Fruit fly (Drosophila melanogaster): ENCODE measurements around the gene CG33643.

CG33643 gene

DNA sequence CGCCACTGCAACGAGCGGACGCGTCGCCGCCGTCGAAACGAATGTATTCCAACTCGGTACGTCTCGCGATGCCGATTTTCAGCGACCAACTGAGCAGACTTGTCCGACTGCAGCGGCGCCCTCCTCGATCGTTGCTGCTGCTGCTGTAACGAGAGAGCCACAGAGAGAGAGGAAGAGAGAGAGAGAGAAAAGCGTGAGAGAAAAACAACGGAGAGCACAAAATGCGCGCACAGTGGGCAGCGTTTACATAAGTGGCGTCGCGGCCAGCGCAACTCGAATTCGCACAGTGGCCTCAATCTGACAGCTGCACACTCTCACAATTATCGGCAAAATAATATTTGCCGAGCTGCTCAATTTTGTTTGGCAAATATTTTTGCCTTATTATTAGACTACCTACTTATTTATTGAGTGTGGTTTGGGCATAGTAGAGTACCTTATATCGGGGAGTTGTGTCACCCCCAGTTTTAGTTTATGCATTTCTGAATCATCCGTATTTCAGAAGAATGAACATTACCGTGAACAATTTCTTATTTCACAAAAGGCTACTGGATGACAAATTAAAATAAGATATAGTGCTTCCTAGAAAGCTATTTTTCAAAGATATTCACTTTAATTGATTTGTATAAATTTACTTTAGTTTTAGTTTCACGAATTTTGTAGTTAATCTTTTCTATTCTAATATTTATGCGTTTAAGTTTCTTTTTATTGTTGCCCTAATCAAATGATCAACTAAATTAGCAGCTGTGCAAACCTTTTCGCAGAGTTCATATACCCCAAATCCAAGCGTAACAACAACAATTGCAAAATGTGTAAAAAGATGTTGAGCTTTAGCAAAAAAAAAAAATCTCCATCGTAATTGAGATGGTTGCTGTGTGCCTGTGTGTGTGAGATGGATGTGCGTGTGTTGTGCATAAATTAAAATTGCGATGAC is 17.3 kb upstream of the CG33643 start (continued):
- TF ChIP-seq topi (GFP tag; optimal IDR thresholded peaks at IDR 0.05) (peak; percentile 78), fd85E (GFP tag; optimal IDR thresholded peaks at IDR 0.05) (peak; percentile 27), Smox (GFP tag; optimal IDR thresholded peaks at IDR 0.05) (peak; percentile 69), Hr4 (GFP tag; optimal IDR thresholded peaks at IDR 0.05) (peak; percentile 69), CG4318 (GFP tag; optimal IDR thresholded peaks at IDR 0.05) (peak; percentile 60), Hr38 (GFP tag; optimal IDR thresholded peaks at IDR 0.05) (no peak), fd59A (GFP tag; optimal IDR thresholded peaks at IDR 0.05) (peak; percentile 57), CG6854 (GFP tag; optimal IDR thresholded peaks at IDR 0.05) (peak; percentile 72), svp (GFP tag) (peak; percentile 89), Blimp-1 (GFP tag; optimal IDR thresholded peaks at IDR 0.05) (no peak), CG11902 (GFP tag; optimal IDR thresholded peaks at IDR 0.05) (peak; percentile 56), salr (GFP tag; optimal IDR thresholded peaks at IDR 0.05) (peak in 1 of 2 experiments; percentile 69), Ets21C (GFP tag; optimal IDR thresholded peaks at IDR 0.05) (peak; percentile 68), Eip93F (GFP tag; optimal IDR thresholded peaks at IDR 0.05) (no peak), CG1621 (tag; optimal IDR thresholded peaks at IDR 0.05) (peak; percentile 34), fkh (GFP tag; optimal IDR thresholded peaks at IDR 0.05) (peak; percentile 66), CG32006 (GFP tag; optimal IDR thresholded peaks at IDR 0.05) (peak; percentile 84), CG8119 (GFP tag; IDR thresholded peaks at IDR 0.05) (peak; percentile 44; the same call in 2 of the 3 replicates), Eip75B (GFP tag; optimal IDR thresholded peaks at IDR 0.05) (peak; percentile 67), net (GFP tag; optimal IDR thresholded peaks at IDR 0.05) (peak; percentile 58), CG10631 (GFP tag; optimal IDR thresholded peaks at IDR 0.05) (peak; percentile 57), Sox14 (GFP tag; optimal IDR thresholded peaks at IDR 0.05) (peak; percentile 57), CG10669 (GFP tag; optimal IDR thresholded peaks at IDR 0.05) (peak; percentile 42), CG6163 (GFP tag; IDR thresholded peaks at IDR 0.05) (peak; percentile 83), Ets96B (tag; optimal IDR thresholded peaks at IDR 0.05) (peak; percentile 28), CG11294 (GFP tag; IDR thresholded peaks at IDR 0.05) (peak; percentile 21; the same call in 1 of the 2 replicates)

DNA sequence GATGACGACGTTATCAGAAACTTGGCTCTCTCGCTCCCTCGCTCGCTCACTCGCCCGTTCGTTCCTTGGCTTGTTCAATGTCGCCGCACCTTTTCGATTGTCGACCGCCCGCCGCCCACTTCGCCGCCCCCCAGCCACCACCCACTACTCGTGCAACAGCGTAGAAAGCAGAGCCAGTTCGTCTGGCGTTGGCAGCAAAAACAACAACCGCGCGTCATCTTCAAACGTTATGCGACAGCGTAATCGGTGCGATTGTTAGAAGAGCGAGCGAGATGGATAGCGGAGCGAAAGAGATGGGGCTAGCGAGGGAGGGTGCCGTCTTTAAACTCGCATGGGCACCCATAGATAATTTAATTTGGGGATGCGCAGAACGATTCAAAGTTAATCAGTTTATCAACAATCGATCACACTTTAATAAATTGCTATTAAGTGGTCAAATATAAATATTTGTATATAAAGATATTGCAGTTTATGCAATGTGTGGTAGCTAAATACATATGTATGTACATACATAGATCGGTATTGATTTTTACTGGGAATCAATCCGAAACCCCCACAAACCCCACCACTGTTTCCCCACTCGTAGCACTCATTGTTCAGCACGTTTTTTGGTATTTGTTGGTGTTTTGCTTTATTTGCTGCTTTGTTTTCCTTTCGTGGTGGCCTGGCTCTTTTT is 16.5 kb upstream of the CG33643 start:
- TF ChIP-seq CG11762 (GFP tag; optimal IDR thresholded peaks at IDR 0.05; ENCODE audit: insufficient read depth) (peak; percentile 47), pdm3 (GFP tag; optimal IDR thresholded peaks at IDR 0.05) (peak; percentile 68), Met (GFP tag; optimal IDR thresholded peaks at IDR 0.05) (peak; percentile 87), Blimp-1 (GFP tag; optimal IDR thresholded peaks at IDR 0.05) (peak; percentile 6), CG4318 (GFP tag; optimal IDR thresholded peaks at IDR 0.05) (peak; percentile 75), CG3032 (tag; optimal IDR thresholded peaks at IDR 0.05) (no peak), Smox (GFP tag; optimal IDR thresholded peaks at IDR 0.05) (peak; percentile 84), Eip93F (GFP tag; optimal IDR thresholded peaks at IDR 0.05) (peak; percentile 69), acj6 (GFP tag; optimal IDR thresholded peaks at IDR 0.05) (peak; percentile 74), Eip78C (GFP tag) (peak; percentile 75), vri (GFP tag; optimal IDR thresholded peaks at IDR 0.05) (peak; percentile 95), CG6854 (GFP tag; optimal IDR thresholded peaks at IDR 0.05) (peak; percentile 39), CG6276 (GFP tag; optimal IDR thresholded peaks at IDR 0.05) (peak; percentile 0), esn (GFP tag; optimal IDR thresholded peaks at IDR 0.05) (peak; percentile 83), Ets96B (tag; optimal IDR thresholded peaks at IDR 0.05) (no peak), CG7368 (GFP tag; optimal IDR thresholded peaks at IDR 0.05) (peak; percentile 22), achi (GFP tag; optimal IDR thresholded peaks at IDR 0.05) (peak; percentile 61), Hr4 (GFP tag; optimal IDR thresholded peaks at IDR 0.05) (peak; percentile 68), CG34406 (GFP tag; optimal IDR thresholded peaks at IDR 0.05) (peak; percentile 55), lz (GFP tag; optimal IDR thresholded peaks at IDR 0.05) (peak; percentile 87), CG32006 (GFP tag; optimal IDR thresholded peaks at IDR 0.05) (peak; percentile 83), Hr39 (GFP tag; optimal IDR thresholded peaks at IDR 0.05) (peak; percentile 62), CG15336 (GFP tag; IDR thresholded peaks at IDR 0.05) (peak; percentile 78), CG11294 (GFP tag; IDR thresholded peaks at IDR 0.05) (peak; percentile 66; the same call in 1 of the 2 replicates), svp (GFP tag) (peak; percentile 81), dsx (GFP tag; optimal IDR thresholded peaks at IDR 0.05; ENCODE audit: poor library complexity, severe bottlenecking) (no peak), cyc (GFP tag; optimal IDR thresholded peaks at IDR 0.05) (peak; percentile 32), fd59A (GFP tag; optimal IDR thresholded peaks at IDR 0.05) (no peak), Sox14 (GFP tag; optimal IDR thresholded peaks at IDR 0.05) (peak; percentile 82), Sox15 (GFP tag; optimal IDR thresholded peaks at IDR 0.05) (peak; percentile 67), CG6163 (GFP tag; IDR thresholded peaks at IDR 0.05) (peak; percentile 49; the same call in 2 of the 3 replicates), CG9139 (GFP tag; optimal IDR thresholded peaks at IDR 0.05) (no peak), Eip75B (GFP tag; optimal IDR thresholded peaks at IDR 0.05) (no peak), CG10631 (GFP tag; optimal IDR thresholded peaks at IDR 0.05) (peak; percentile 40)

All from whole organism, prepupa.